Worm (Caenorhabditis elegans) whole organism, dauer: ENCODE data around the gene grl-21.
"Not testable (repeated sequence)": the region's sequence is repeated elsewhere in the genome, so short reads cannot be mapped to it uniquely, and the experiment has no call there.

ENCODE experiments used
- unc-62 ChIP-seq: sonication (generic microtip); optimal IDR thresholded peaks from 2 replicates; lab custom pipeline; 2017; ENCODE audit warnings: missing biosample characterization, missing genetic modification reagents, missing genetic modification characterization

The grl-21 gene

ce11 chrIV:10718865-10719264, 18.4 kb upstream of the grl-21 start:
- no peak for TF ChIP-seq unc-62

ce11 chrIV:10727734-10728133, 9.5 kb upstream of the grl-21 start, which contains the start of gene ZC168.2:
Gene ZC168.2, plus strand, starts transcription at chrIV:10728034.
- no peak for TF ChIP-seq unc-62

- no peak for TF ChIP-seq unc-62
These were observed 2.5 kb upstream of the grl-21 start, which contains the start of the genes orc-5 and cyb-1 for ce11 chrIV:10734527-10735436. Gene orc-5, minus strand, starts transcription at chrIV:10734588. Gene cyb-1, plus strand, starts transcription at chrIV:10735216.

ce11 chrIV:10738328-10738727, 1.1 kb downstream of the grl-21 start, which contains the start of gene ssp-34:
Gene ssp-34, minus strand, starts transcription at chrIV:10738602.
- TF ChIP-seq unc-62: no peak

ce11 chrIV:10744475-10744874, 7.2 kb downstream of the grl-21 start, which contains the start of gene T25B9.3:
Gene T25B9.3, plus strand, starts transcription at chrIV:10744775.
- no peak for TF ChIP-seq unc-62

ce11 chrIV:10745332-10745731, 8.1 kb downstream of the grl-21 start:
- TF ChIP-seq unc-62: no peak

ce11 chrIV:10750041-10750440, 12.8 kb downstream of the grl-21 start, which contains the start of gene T25B9.1:
Gene T25B9.1, minus strand, starts transcription at chrIV:10750141.
- TF ChIP-seq unc-62: no peak

ce11 chrIV:10751740-10752139, 14.5 kb downstream of the grl-21 start, which contains the start of gene T25B9.2:
Gene T25B9.2, minus strand, starts transcription at chrIV:10751840.
- TF ChIP-seq unc-62: not testable (repeated sequence)

- no peak for TF ChIP-seq unc-62
These were observed 17.4 kb downstream of the grl-21 start, which contains the start of gene T25B9.5 for ce11 chrIV:10754685-10755084. Gene T25B9.5, minus strand, starts transcription at chrIV:10754785.

ce11 chrIV:10757616-10758193, 20.4 kb downstream of the grl-21 start, which contains the start of the genes T25B9.4 and T25B9.6:
Gene T25B9.4, minus strand, starts transcription at chrIV:10757716.
Gene T25B9.6, plus strand, starts transcription at chrIV:10758143.
- no peak for TF ChIP-seq unc-62

ce11 chrIV:10761344-10761743, 24.1 kb downstream of the grl-21 start, which contains the start of gene ugt-54:
Gene ugt-54, plus strand, starts transcription at chrIV:10761698.
- no peak for TF ChIP-seq unc-62

ce11 chrIV:10764206-10764605, 26.9 kb downstream of the grl-21 start, which contains the start of gene T25B9.11:
Gene T25B9.11, plus strand, starts transcription at chrIV:10764506.
- no peak for TF ChIP-seq unc-62

- TF ChIP-seq unc-62: no peak
These were observed 27.8 kb downstream of the grl-21 start, which contains the start of gene T25B9.12 for ce11 chrIV:10765053-10765452. Gene T25B9.12, plus strand, starts transcription at chrIV:10765353.

- TF ChIP-seq unc-62: no peak
These were observed 28.8 kb downstream of the grl-21 start for ce11 chrIV:10766071-10766470.

- no peak for TF ChIP-seq unc-62
These were observed 30.9 kb downstream of the grl-21 start, which contains the start of gene T25B9.8 for ce11 chrIV:10768146-10768636. Gene T25B9.8, minus strand, starts transcription at chrIV:10768196.

ce11 chrIV:10769353-10769752, 32.1 kb downstream of the grl-21 start, which contains the start of gene T25B9.9:
Gene T25B9.9, plus strand, starts transcription at chrIV:10769653.
- no peak for TF ChIP-seq unc-62

ce11 chrIV:10771296-10771695, 34.0 kb downstream of the grl-21 start:
- no peak for TF ChIP-seq unc-62
